Worm (Caenorhabditis elegans) whole organism, L2 larva: ENCODE data around the gene srz-54.

Source experiments
- C34F6.9 ChIP-seq: fragments of 150-350 bp; optimal IDR thresholded peaks from 2 replicates; lab custom pipeline; 2014; ENCODE audit warnings: missing biosample characterization, missing genetic modification characterization
- Y55F3AM.14 ChIP-seq: fragments of 200-800 bp; sonication (Bioruptor generic); optimal IDR thresholded peaks from 2 replicates; lab custom pipeline; 2018; ENCODE audit warnings: mild to moderate bottlenecking, missing genetic modification characterization, missing compliant biosample characterization
- aly-2 ChIP-seq: fragments of 150-350 bp; optimal IDR thresholded peaks from 2 replicates; lab custom pipeline; 2014; ENCODE audit warnings: missing biosample characterization, missing genetic modification characterization
- ama-1 ChIP-seq: fragments of 150-350 bp; optimal IDR thresholded peaks from 2 replicates; lab custom pipeline; 2018; ENCODE audit warnings: inconsistent platforms
- elt-3 ChIP-seq: sonication (generic microtip); optimal IDR thresholded peaks from 2 replicates; lab custom pipeline; 2017; ENCODE audit warnings: missing biosample characterization, missing genetic modification characterization
- fos-1 ChIP-seq: fragments of 150-350 bp; optimal IDR thresholded peaks from 2 replicates; lab custom pipeline; 2014; ENCODE audit warnings: missing biosample characterization, missing genetic modification characterization
- lin-13 ChIP-seq: fragments of 150-350 bp; optimal IDR thresholded peaks from 2 replicates; lab custom pipeline; 2014; ENCODE audit warnings: missing biosample characterization, missing genetic modification reagents, missing genetic modification characterization
- lin-39 ChIP-seq: fragments of 150-350 bp; optimal IDR thresholded peaks from 2 replicates; lab custom pipeline; 2014; ENCODE audit warnings: missing biosample characterization, missing genetic modification reagents, missing genetic modification characterization
- nhr-11 ChIP-seq: fragments of 150-350 bp; optimal IDR thresholded peaks from 2 replicates; lab custom pipeline; 2014; ENCODE audit warnings: missing biosample characterization, missing genetic modification characterization
- nhr-23 ChIP-seq: fragments of 150-350 bp; optimal IDR thresholded peaks from 2 replicates; lab custom pipeline; 2014; ENCODE audit warnings: missing biosample characterization, missing genetic modification reagents, missing genetic modification characterization
- unc-62 ChIP-seq: fragments of 150-350 bp; optimal IDR thresholded peaks from 2 replicates; lab custom pipeline; 2014; ENCODE audit warnings: missing biosample characterization, missing genetic modification reagents, missing genetic modification characterization
- ztf-1 ChIP-seq: fragments of 200-800 bp; sonication (Bioruptor generic); conservative IDR thresholded peaks from 2 replicates; pipeline ENCODE4 v1.3.6; 2022; ENCODE audit warnings: missing genetic modification characterization, missing compliant biosample characterization

ce11 chrV:17013232-17013631, 32.8 kb downstream of the srz-54 start, which contains the start of gene clec-241:
- TF ChIP-seq ama-1, result no peak
- no peak for TF ChIP-seq nhr-11
- TF ChIP-seq Y55F3AM.14 (GFP tag; lab: Kevin White, UChicago), result no peak
- TF ChIP-seq aly-2 (tag; lab: Kevin White, UChicago), result no peak
- no peak for TF ChIP-seq lin-39 (tag; lab: Kevin White, UChicago)
- no peak for TF ChIP-seq ztf-1
- TF ChIP-seq C34F6.9 (tag; lab: Kevin White, UChicago), result no peak
- no peak for TF ChIP-seq fos-1 (tag; lab: Kevin White, UChicago)
- no peak for TF ChIP-seq lin-13 (GFP tag; lab: Kevin White, UChicago)
- no peak for TF ChIP-seq nhr-23 (tag; lab: Kevin White, UChicago)
- TF ChIP-seq elt-3 (tag; lab: Kevin White, UChicago), result no peak
- no peak for TF ChIP-seq unc-62 (GFP tag; lab: Kevin White, UChicago)
